Fruit fly (Drosophila melanogaster): ENCODE data around the gene sunz.

Gene sunz

dm6 chr3R:6629851-6630250 lies at the start of gene sunz:
Gene sunz (plus strand): TSS chr3R:6630151.
- TF ChIP-seq CG8478 (optimal IDR thresholded peaks at IDR 0.05) = no peak

- TF ChIP-seq Dll (optimal IDR thresholded peaks at IDR 0.05) = no peak
- no peak for TF ChIP-seq pan (optimal IDR thresholded peaks at IDR 0.05)
- TF ChIP-seq CG8478 (optimal IDR thresholded peaks at IDR 0.05) = no peak
- no peak for TF ChIP-seq psq (optimal IDR thresholded peaks at IDR 0.05)
- TF ChIP-seq usp (GFP tag; optimal IDR thresholded peaks at IDR 0.05) = no peak
- TF ChIP-seq EcR (GFP tag; optimal IDR thresholded peaks at IDR 0.05) = no peak
These were observed 49.5 kb upstream of the sunz start, which contains the start of gene CG2336 for dm6 chr3R:6580484-6580883. Gene CG2336 (plus strand): TSS chr3R:6580784.

dm6 chr3R:6593068-6593567 lies 36.8 kb upstream of the sunz start, which contains the start of gene dpr11:
Gene dpr11 (minus strand): TSS chr3R:6593330.
- TF ChIP-seq usp (GFP tag; optimal IDR thresholded peaks at IDR 0.05) = no peak
- no peak for TF ChIP-seq Dll (optimal IDR thresholded peaks at IDR 0.05)
- TF ChIP-seq CG8478 (optimal IDR thresholded peaks at IDR 0.05) = no peak
- TF ChIP-seq pan (optimal IDR thresholded peaks at IDR 0.05) = no peak
- no peak for TF ChIP-seq psq (optimal IDR thresholded peaks at IDR 0.05)
- TF ChIP-seq EcR (GFP tag; optimal IDR thresholded peaks at IDR 0.05) = no peak

- TF ChIP-seq EcR (GFP tag; optimal IDR thresholded peaks at IDR 0.05) (no peak), Dll (optimal IDR thresholded peaks at IDR 0.05) (no peak), psq (optimal IDR thresholded peaks at IDR 0.05) (no peak), pan (optimal IDR thresholded peaks at IDR 0.05) (no peak), usp (GFP tag; optimal IDR thresholded peaks at IDR 0.05) (no peak), CG8478 (optimal IDR thresholded peaks at IDR 0.05) (no peak)
These were observed 32.0 kb upstream of the sunz start, which contains the start of gene CG1138 for dm6 chr3R:6597922-6598321. Gene CG1138 (minus strand): TSS chr3R:6598022.

- TF ChIP-seq EcR (GFP tag; optimal IDR thresholded peaks at IDR 0.05) (no peak), CG8478 (optimal IDR thresholded peaks at IDR 0.05) (no peak), psq (optimal IDR thresholded peaks at IDR 0.05) (no peak), usp (GFP tag; optimal IDR thresholded peaks at IDR 0.05) (no peak), pan (optimal IDR thresholded peaks at IDR 0.05) (no peak), Dll (optimal IDR thresholded peaks at IDR 0.05) (no peak)
These were observed 29.0 kb upstream of the sunz start, which contains the start of gene CG31482 for dm6 chr3R:6600942-6601341. Gene CG31482 (plus strand): TSS chr3R:6601242.

dm6 chr3R:6605142-6605541 lies 24.8 kb upstream of the sunz start:
- TF ChIP-seq Dll (optimal IDR thresholded peaks at IDR 0.05) = no peak
- no peak for TF ChIP-seq CG8478 (optimal IDR thresholded peaks at IDR 0.05)
- no peak for TF ChIP-seq psq (optimal IDR thresholded peaks at IDR 0.05)
- no peak for TF ChIP-seq pan (optimal IDR thresholded peaks at IDR 0.05)

dm6 chr3R:6608814-6609213 lies 21.1 kb upstream of the sunz start, which contains the start of gene glob2:
Gene glob2 (minus strand): TSS chr3R:6608914.
- no peak for TF ChIP-seq pan (optimal IDR thresholded peaks at IDR 0.05)
- TF ChIP-seq psq (optimal IDR thresholded peaks at IDR 0.05) = no peak
- no peak for TF ChIP-seq Dll (optimal IDR thresholded peaks at IDR 0.05)
- no peak for TF ChIP-seq EcR (GFP tag; optimal IDR thresholded peaks at IDR 0.05)
- TF ChIP-seq CG8478 (optimal IDR thresholded peaks at IDR 0.05) = no peak
- no peak for TF ChIP-seq usp (GFP tag; optimal IDR thresholded peaks at IDR 0.05)

dm6 chr3R:6627800-6628199 lies 2.2 kb upstream of the sunz start, which contains the start of gene sowi:
Gene sowi (minus strand): TSS chr3R:6627900.
- TF ChIP-seq Dll (optimal IDR thresholded peaks at IDR 0.05) (no peak), EcR (GFP tag; optimal IDR thresholded peaks at IDR 0.05) (no peak), usp (GFP tag; optimal IDR thresholded peaks at IDR 0.05) (no peak), pan (optimal IDR thresholded peaks at IDR 0.05) (no peak), psq (optimal IDR thresholded peaks at IDR 0.05) (no peak), CG8478 (optimal IDR thresholded peaks at IDR 0.05) (no peak)

dm6 chr3R:6629221-6629620 lies 730 bp upstream of the sunz start, which contains the start of gene CG15177:
Gene CG15177 (minus strand): TSS chr3R:6629321.
- TF ChIP-seq usp (GFP tag; optimal IDR thresholded peaks at IDR 0.05) = no peak

dm6 chr3R:6640932-6641331 lies 11.0 kb downstream of the sunz start, which contains the start of gene CG31286:
Gene CG31286 (plus strand): TSS chr3R:6641232.
- no peak for TF ChIP-seq pan (optimal IDR thresholded peaks at IDR 0.05)
- no peak for TF ChIP-seq CG8478 (optimal IDR thresholded peaks at IDR 0.05)
- no peak for TF ChIP-seq EcR (GFP tag; optimal IDR thresholded peaks at IDR 0.05)
- no peak for TF ChIP-seq psq (optimal IDR thresholded peaks at IDR 0.05)
- no peak for TF ChIP-seq Dll (optimal IDR thresholded peaks at IDR 0.05)
- TF ChIP-seq usp (GFP tag; optimal IDR thresholded peaks at IDR 0.05) = no peak

dm6 chr3R:6644334-6644733 lies 14.4 kb downstream of the sunz start, which contains the start of gene Ass:
Gene Ass (minus strand): TSS chr3R:6644434.
- TF ChIP-seq Dll (optimal IDR thresholded peaks at IDR 0.05) (no peak), EcR (GFP tag; optimal IDR thresholded peaks at IDR 0.05) (no peak), pan (optimal IDR thresholded peaks at IDR 0.05) (no peak), usp (GFP tag; optimal IDR thresholded peaks at IDR 0.05) (no peak), psq (optimal IDR thresholded peaks at IDR 0.05) (no peak), CG8478 (optimal IDR thresholded peaks at IDR 0.05) (no peak)

- TF ChIP-seq EcR (GFP tag; optimal IDR thresholded peaks at IDR 0.05) (no peak), CG8478 (optimal IDR thresholded peaks at IDR 0.05) (no peak)
These were observed 16.8 kb downstream of the sunz start, which contains the start of gene Taf1 for dm6 chr3R:6646740-6647139. Gene Taf1 (plus strand): TSS chr3R:6646889.

All from whole organism.